Worm (Caenorhabditis elegans) whole organism, L2 larva: Measurements from ENCODE around the gene nspd-2.

Source experiments
- ama-1 ChIP-seq: fragments of 150-350 bp; optimal IDR thresholded peaks from 2 replicates; lab custom pipeline; 2018; ENCODE audit warnings: inconsistent platforms
- elt-1 ChIP-seq: fragments of 150-350 bp; optimal IDR thresholded peaks from 2 replicates; lab custom pipeline; 2014; ENCODE audit warnings: missing biosample characterization, missing genetic modification characterization
- lin-13 ChIP-seq: fragments of 150-350 bp; optimal IDR thresholded peaks from 2 replicates; lab custom pipeline; 2014; ENCODE audit warnings: missing biosample characterization, missing genetic modification reagents, missing genetic modification characterization
- nhr-10 ChIP-seq: sonication (generic microtip); optimal IDR thresholded peaks from 2 replicates; lab custom pipeline; 2017; ENCODE audit warnings: missing biosample characterization, missing genetic modification characterization
- nhr-12 ChIP-seq: fragments of 150-350 bp; optimal IDR thresholded peaks from 2 replicates; lab custom pipeline; 2014; ENCODE audit warnings: missing biosample characterization, missing genetic modification characterization
- nhr-6 ChIP-seq: fragments of 150-350 bp; optimal IDR thresholded peaks from 2 replicates; lab custom pipeline; 2014; ENCODE audit warnings: missing biosample characterization, missing genetic modification characterization
- unc-39 ChIP-seq: fragments of 150-350 bp; optimal IDR thresholded peaks from 2 replicates; lab custom pipeline; 2014; ENCODE audit warnings: missing biosample characterization, missing genetic modification characterization
- zag-1 ChIP-seq: fragments of 150-350 bp; optimal IDR thresholded peaks from 2 replicates; lab custom pipeline; 2014; ENCODE audit warnings: missing biosample characterization, missing genetic modification characterization

- TF ChIP-seq lin-13 (GFP tag; lab: Kevin White, UChicago) (no peak), unc-39 (no peak), nhr-10 (no peak), elt-1 (tag; lab: Kevin White, UChicago) (no peak), nhr-12 (tag; lab: Kevin White, UChicago) (no peak), zag-1 (tag; lab: Kevin White, UChicago) (no peak), ama-1 (lab: Kevin White, UChicago) (no peak), nhr-6 (tag; lab: Kevin White, UChicago) (no peak)
Observed at ce11 chrIV:9815432-9815831, 28.4 kb upstream of the nspd-2 start, which contains the start of gene egl-20.
